Fruit fly (Drosophila melanogaster) whole organism, embryonic: ENCODE data around the gene UQCR-14.
A peak's percentile ranks its signal among the peaks of the same experiment; 100 is the strongest.

Source experiments
- BEAF-32 ChIP-seq: fragments of 200-800 bp; sonication (Bioruptor generic); optimal IDR thresholded peaks from 3 replicates; lab custom pipeline; 2017; ENCODE audit warnings: missing biosample characterization, missing genetic modification characterization, mild to moderate bottlenecking, moderate library complexity, missing genetic modification reagents
- Bteb2 ChIP-seq: fragments of 200-800 bp; sonication (Bioruptor generic); optimal IDR thresholded peaks from 2 replicates; lab custom pipeline; 2016; ENCODE audit warnings: missing biosample characterization, missing genetic modification characterization
- C15 ChIP-seq: fragments of 200-800 bp; sonication (Bioruptor generic); IDR thresholded peaks from 3 replicates; pipeline ENCODE4 v1.3.6; 2022; ENCODE audit warnings: missing biosample characterization, missing genetic modification characterization
- CG10274 ChIP-seq: fragments of 200-800 bp; sonication (Bioruptor generic); optimal IDR thresholded peaks from 3 replicates; lab custom pipeline; 2017; ENCODE audit warnings: missing biosample characterization, mild to moderate bottlenecking, missing genetic modification characterization
- CG10321 ChIP-seq: fragments of 200-800 bp; sonication (Bioruptor generic); IDR thresholded peaks from 2 replicates; pipeline ENCODE4 v1.3.6; 2022; ENCODE audit warnings: missing biosample characterization, missing genetic modification characterization
- CG10654 ChIP-seq: fragments of 200-800 bp; sonication (Bioruptor generic); optimal IDR thresholded peaks from 2 replicates; lab custom pipeline; 2016; ENCODE audit warnings: missing biosample characterization, missing genetic modification characterization
- CG11695 ChIP-seq: fragments of 200-800 bp; sonication (Bioruptor generic); IDR thresholded peaks from 3 replicates; pipeline ENCODE4 v1.3.6; 2022; ENCODE audit warnings: missing biosample characterization, missing genetic modification characterization
- CG1233 ChIP-seq: fragments of 200-800 bp; sonication (Bioruptor generic); optimal IDR thresholded peaks from 4 replicates; lab custom pipeline; 2018; ENCODE audit warnings: missing biosample characterization, mild to moderate bottlenecking, missing genetic modification characterization
- CG14667 ChIP-seq: fragments of 200-800 bp; sonication (Bioruptor generic); IDR thresholded peaks from 2 replicates; pipeline ENCODE4 v1.3.6; 2022; ENCODE audit warnings: missing biosample characterization, missing genetic modification characterization
- CG14965 ChIP-seq: fragments of 200-800 bp; sonication (Bioruptor generic); optimal IDR thresholded peaks from 2 replicates; lab custom pipeline; 2016; ENCODE audit warnings: missing biosample characterization, missing genetic modification characterization, borderline replicate concordance
- CG16779 ChIP-seq: fragments of 200-800 bp; sonication (Bioruptor generic); IDR thresholded peaks from 2 replicates; pipeline ENCODE4 v1.3.6; 2022; ENCODE audit warnings: missing biosample characterization, missing genetic modification characterization
- CG18011 ChIP-seq: fragments of 200-800 bp; sonication (Bioruptor generic); optimal IDR thresholded peaks from 2 replicates; lab custom pipeline; 2017; ENCODE audit warnings: missing biosample characterization, missing genetic modification characterization, mild to moderate bottlenecking, moderate library complexity, missing genotype
- CG18619 ChIP-seq: fragments of 200-800 bp; sonication (Bioruptor generic); optimal IDR thresholded peaks from 3 replicates; lab custom pipeline; 2017; ENCODE audit warnings: missing biosample characterization, mild to moderate bottlenecking, missing genetic modification characterization
- CG2116 ChIP-seq: fragments of 200-800 bp; sonication (Bioruptor generic); optimal IDR thresholded peaks from 3 replicates; lab custom pipeline; 2018; ENCODE audit warnings: missing biosample characterization, mild to moderate bottlenecking, missing genetic modification characterization
- CG30403 ChIP-seq: fragments of 200-800 bp; sonication (Bioruptor generic); optimal IDR thresholded peaks from 3 replicates; lab custom pipeline; 2016; ENCODE audit warnings: missing biosample characterization, missing genetic modification characterization
- CG4854 ChIP-seq: fragments of 200-800 bp; sonication (Bioruptor generic); optimal IDR thresholded peaks from 2 replicates; lab custom pipeline; 2016; ENCODE audit warnings: missing biosample characterization, missing genetic modification characterization, inconsistent platforms
- CG5180 ChIP-seq: fragments of 200-800 bp; sonication (Bioruptor generic); optimal IDR thresholded peaks from 3 replicates; lab custom pipeline; 2017; ENCODE audit warnings: missing biosample characterization, missing genetic modification characterization, mild to moderate bottlenecking, moderate library complexity, missing genetic modification reagents
- CG7786 ChIP-seq: fragments of 200-800 bp; sonication (Bioruptor generic); optimal IDR thresholded peaks from 2 replicates; lab custom pipeline; 2016; ENCODE audit warnings: missing biosample characterization, missing genetic modification characterization
- Chrac-16 ChIP-seq: fragments of 200-800 bp; sonication (Bioruptor generic); optimal IDR thresholded peaks from 3 replicates; lab custom pipeline; 2016; ENCODE audit warnings: missing biosample characterization, missing genetic modification characterization
- CkIIα-i1 ChIP-seq: fragments of 200-800 bp; sonication (Bioruptor generic); IDR thresholded peaks from 2 replicates; pipeline ENCODE4 v1.3.6; 2022; ENCODE audit warnings: missing biosample characterization, missing genetic modification characterization
- Hand ChIP-seq: fragments of 200-800 bp; sonication (Bioruptor generic); optimal IDR thresholded peaks from 2 replicates; lab custom pipeline; 2017; ENCODE audit warnings: mild to moderate bottlenecking, missing biosample characterization, missing genetic modification reagents, missing genetic modification characterization
- Lim3 ChIP-seq: fragments of 200-800 bp; sonication (Bioruptor generic); IDR thresholded peaks from 2 replicates; pipeline ENCODE4 v1.3.6; 2022; ENCODE audit warnings: missing biosample characterization, missing genetic modification characterization
- Lpt ChIP-seq: fragments of >200 bp; optimal IDR thresholded peaks from 2 replicates; lab custom pipeline; 2018; ENCODE audit warnings: missing biosample characterization, missing genetic modification characterization
- MTF-1 ChIP-seq: fragments of 200-800 bp; sonication (Bioruptor generic); optimal IDR thresholded peaks from 2 replicates; lab custom pipeline; 2018; ENCODE audit warnings: missing biosample characterization, mild to moderate bottlenecking, missing genetic modification characterization, borderline replicate concordance
- Mrtf ChIP-seq: fragments of 200-800 bp; sonication (Bioruptor generic); IDR thresholded peaks from 3 replicates; pipeline ENCODE4 v1.3.6; 2022; ENCODE audit warnings: missing biosample characterization, missing genetic modification characterization
- Sox102F ChIP-seq: fragments of 200-800 bp; sonication (Bioruptor generic); optimal IDR thresholded peaks from 2 replicates; lab custom pipeline; 2018; ENCODE audit warnings: missing biosample characterization, mild to moderate bottlenecking, missing genetic modification characterization, moderate library complexity
- Xrp1 ChIP-seq: fragments of 200-800 bp; sonication (Bioruptor generic); IDR thresholded peaks from 2 replicates; pipeline ENCODE4 v1.3.6; 2022; ENCODE audit warnings: missing biosample characterization, missing genetic modification characterization
- ab ChIP-seq: fragments of 200-800 bp; sonication (Bioruptor generic); optimal IDR thresholded peaks from 2 replicates; lab custom pipeline; 2016; ENCODE audit warnings: missing biosample characterization, missing genetic modification characterization
- amos ChIP-seq: fragments of 200-800 bp; sonication (Bioruptor generic); IDR thresholded peaks from 2 replicates; pipeline ENCODE4 v1.3.6; 2022; ENCODE audit warnings: missing biosample characterization, missing genetic modification characterization; ENCODE audit not compliant: partially characterized antibody
- bbx ChIP-seq: fragments of 200-800 bp; sonication (Bioruptor generic); IDR thresholded peaks from 2 replicates; pipeline ENCODE4 v1.3.6; 2022; ENCODE audit warnings: missing biosample characterization, missing genetic modification characterization; ENCODE audit not compliant: partially characterized antibody
- dati ChIP-seq: fragments of 200-800 bp; sonication (Bioruptor generic); IDR thresholded peaks from 2 replicates; pipeline ENCODE4 v1.3.6; 2022; ENCODE audit warnings: missing biosample characterization, missing genetic modification characterization
- fd102C ChIP-seq: fragments of 200-800 bp; sonication (Bioruptor generic); optimal IDR thresholded peaks from 2 replicates; lab custom pipeline; 2018; ENCODE audit warnings: missing biosample characterization, mild to moderate bottlenecking, missing genetic modification characterization, moderate library complexity
- grn ChIP-seq: fragments of 200-800 bp; sonication (Bioruptor generic); optimal IDR thresholded peaks from 3 replicates; lab custom pipeline; 2017; ENCODE audit warnings: missing biosample characterization, missing genetic modification characterization
- gsb ChIP-seq: fragments of 200-800 bp; sonication (Bioruptor generic); IDR thresholded peaks from 2 replicates; pipeline ENCODE4 v1.3.6; 2022; ENCODE audit warnings: missing biosample characterization, missing genetic modification characterization
- h ChIP-seq: fragments of >200 bp; optimal IDR thresholded peaks from 2 replicates; lab custom pipeline; 2017
- hkb ChIP-seq, 2 experiments: fragments of 200-800 bp in 1 of 2; fragments of >200 bp in 1 of 2; sonication (Bioruptor generic) in 1 of 2; IDR thresholded peaks in 1 of 2; optimal IDR thresholded peaks in 1 of 2; 2 replicates each; pipeline versions ENCODE4 v1.3.6 to Lab custom; 2017 to 2022; ENCODE audit warnings: missing biosample characterization in 1 of 2, missing genetic modification characterization in 1 of 2
- knrl ChIP-seq: fragments of 200-800 bp; sonication (Bioruptor generic); IDR thresholded peaks from 3 replicates; pipeline ENCODE4 v1.3.6; 2022; ENCODE audit warnings: missing biosample characterization, missing genetic modification characterization; ENCODE audit not compliant: partially characterized antibody
- lbe ChIP-seq: fragments of 200-800 bp; sonication (Bioruptor generic); optimal IDR thresholded peaks from 2 replicates; lab custom pipeline; 2016; ENCODE audit warnings: missing biosample characterization, mild to moderate bottlenecking, missing genetic modification characterization
- nom ChIP-seq: fragments of 200-800 bp; sonication (Bioruptor generic); optimal IDR thresholded peaks from 2 replicates; lab custom pipeline; 2017; ENCODE audit warnings: missing biosample characterization, missing genetic modification characterization, mild to moderate bottlenecking, moderate library complexity, missing genetic modification reagents
- pho ChIP-seq: fragments of 200-800 bp; sonication (Bioruptor generic); optimal IDR thresholded peaks from 2 replicates; lab custom pipeline; 2016; ENCODE audit warnings: missing biosample characterization, missing genetic modification characterization
- psq ChIP-seq: fragments of 200-800 bp; sonication (Bioruptor generic); optimal IDR thresholded peaks from 2 replicates; lab custom pipeline; 2017; ENCODE audit warnings: missing biosample characterization, missing genetic modification characterization
- ranshi ChIP-seq: fragments of 200-800 bp; sonication (Bioruptor generic); IDR thresholded peaks from 2 replicates; pipeline ENCODE4 v1.3.6; 2022; ENCODE audit warnings: missing biosample characterization, missing genetic modification characterization
- ro ChIP-seq: fragments of 200-800 bp; sonication (Bioruptor generic); IDR thresholded peaks from 2 replicates; pipeline ENCODE4 v1.3.6; 2022; ENCODE audit warnings: missing biosample characterization, missing genetic modification characterization
- seq ChIP-seq: fragments of 200-800 bp; sonication (Bioruptor generic); IDR thresholded peaks from 2 replicates; pipeline ENCODE4 v1.3.6; 2022; ENCODE audit warnings: missing biosample characterization, missing genetic modification characterization
- tio ChIP-seq: fragments of 200-800 bp; sonication (Bioruptor generic); optimal IDR thresholded peaks from 2 replicates; lab custom pipeline; 2017; ENCODE audit warnings: missing biosample characterization, missing genetic modification characterization, inconsistent platforms
- tll ChIP-seq, 2 experiments: fragments of 200-800 bp in 1 of 2; fragments of >200 bp in 1 of 2; sonication (Bioruptor generic) in 1 of 2; optimal IDR thresholded peaks; 2 replicates each; lab custom pipeline; 2017 to 2019; ENCODE audit warnings: missing biosample characterization in 2 of 2, missing genetic modification characterization in 2 of 2, mild to moderate bottlenecking in 1 of 2, moderate library complexity in 1 of 2
- toy ChIP-seq: fragments of 200-800 bp; sonication (Bioruptor generic); IDR thresholded peaks from 2 replicates; pipeline ENCODE4 v1.3.6; 2022; ENCODE audit warnings: missing biosample characterization, missing genetic modification characterization
- ttk ChIP-seq: fragments of 200-800 bp; sonication (Bioruptor generic); IDR thresholded peaks from 2 replicates; pipeline ENCODE4 v2.1.2; 2022; ENCODE audit warnings: missing biosample characterization, missing genetic modification characterization
- usp ChIP-seq: fragments of >200 bp; optimal IDR thresholded peaks from 2 replicates; lab custom pipeline; 2017; ENCODE audit warnings: missing biosample characterization, missing genetic modification characterization

UQCR-14 gene

dm6 chrX:16332615-16333288 lies 46.7 kb downstream of the UQCR-14 start (continued):
- TF ChIP-seq ab (GFP tag; lab: Kevin White, UChicago), result peak; percentile 85
- TF ChIP-seq CG16779 (GFP tag; lab: Robert Waterston, UW), result 0 out of 2 replicates have a peak, but pooled peaks have one; percentile 45
- TF ChIP-seq CG14667 (GFP tag; lab: Robert Waterston, UW), result peak; percentile 85
- peak; percentile 89 for TF ChIP-seq CG10274 (GFP tag; lab: Kevin White, UChicago)
- peak; percentile 93 for TF ChIP-seq seq (GFP tag; lab: Robert Waterston, UW)
- TF ChIP-seq fd102C (GFP tag; lab: Kevin White, UChicago), result peak; percentile 65
- peak; percentile 91 for TF ChIP-seq Chrac-16 (GFP tag; lab: Kevin White, UChicago)
- peak; percentile 86 for TF ChIP-seq CG18011 (GFP tag; lab: Kevin White, UChicago)
- TF ChIP-seq ro (GFP tag; lab: Robert Waterston, UW), result peak; percentile 82
- TF ChIP-seq CkIIα-i1 (GFP tag; lab: Robert Waterston, UW), result no peak
- TF ChIP-seq Xrp1 (GFP tag; lab: Robert Waterston, UW), result peak; percentile 94
- peak; percentile 67; the same call in 1 of the 3 replicates for TF ChIP-seq C15 (GFP tag; lab: Robert Waterston, UW)
- TF ChIP-seq BEAF-32 (GFP tag; lab: Kevin White, UChicago), result peak; percentile 25
- TF ChIP-seq bbx (GFP tag; lab: Robert Waterston, UW), result no peak
- TF ChIP-seq Mrtf (GFP tag; lab: Robert Waterston, UW), result peak; percentile 90
- peak; percentile 96 for TF ChIP-seq CG30403 (GFP tag; lab: Kevin White, UChicago)
- no peak for TF ChIP-seq hkb (optimal IDR thresholded peaks at IDR 0.05; lab: Kevin White, UChicago)
- TF ChIP-seq hkb (GFP tag; IDR thresholded peaks at IDR 0.05; lab: Robert Waterston, UW), result peak; percentile 94
- peak; percentile 86 for TF ChIP-seq ranshi (GFP tag; lab: Robert Waterston, UW)
- TF ChIP-seq CG1233 (GFP tag; lab: Kevin White, UChicago), result peak; percentile 97
- TF ChIP-seq lbe (GFP tag; lab: Kevin White, UChicago), result peak; percentile 89
- peak in 1 of 2 experiments; percentile 48 for TF ChIP-seq tll (GFP tag; optimal IDR thresholded peaks at IDR 0.05; lab: Kevin White, UChicago)
- peak; percentile 80 for TF ChIP-seq toy
- peak; percentile 95 for TF ChIP-seq Sox102F (GFP tag; lab: Kevin White, UChicago)
- peak; percentile 71 for TF ChIP-seq CG14965 (GFP tag; lab: Kevin White, UChicago)
- TF ChIP-seq CG2116, result peak; percentile 77
- no peak for TF ChIP-seq knrl (GFP tag; lab: Robert Waterston, UW)
- peak; percentile 90 for TF ChIP-seq ttk (GFP tag; lab: Robert Waterston, UW)
- no peak for TF ChIP-seq h (lab: Kevin White, UChicago)
- TF ChIP-seq grn (GFP tag; lab: Kevin White, UChicago), result peak; percentile 91
- TF ChIP-seq usp (GFP tag; lab: Kevin White, UChicago), result no peak
- TF ChIP-seq psq, result peak; percentile 76
- peak; percentile 97 for TF ChIP-seq CG18619 (GFP tag; lab: Kevin White, UChicago)
- peak; percentile 96 for TF ChIP-seq Hand
- peak; percentile 97 for TF ChIP-seq CG11695 (GFP tag; lab: Robert Waterston, UW)
- TF ChIP-seq CG10654 (GFP tag; lab: Kevin White, UChicago), result peak; percentile 94
- no peak for TF ChIP-seq Lpt (GFP tag; lab: Kevin White, UChicago)
- peak; percentile 95 for TF ChIP-seq tio (GFP tag; lab: Kevin White, UChicago)
- TF ChIP-seq Bteb2, result peak; percentile 90
- peak; percentile 80 for TF ChIP-seq Lim3 (GFP tag; lab: Robert Waterston, UW)
- TF ChIP-seq amos (GFP tag; lab: Robert Waterston, UW), result no peak
- peak; percentile 96 for TF ChIP-seq CG7786
- 0 out of 2 replicates have a peak, but pooled peaks have one; percentile 37 for TF ChIP-seq dati (GFP tag; lab: Robert Waterston, UW)
- TF ChIP-seq CG5180 (GFP tag; lab: Kevin White, UChicago), result peak; percentile 91
- TF ChIP-seq nom (GFP tag; lab: Kevin White, UChicago), result peak; percentile 91
- peak; percentile 93 for TF ChIP-seq CG4854 (GFP tag; lab: Kevin White, UChicago)
- TF ChIP-seq CG10321 (GFP tag; lab: Robert Waterston, UW), result peak; percentile 64
- peak; percentile 94 for TF ChIP-seq pho (GFP tag; lab: Kevin White, UChicago)
- TF ChIP-seq gsb (GFP tag; lab: Robert Waterston, UW), result peak; percentile 81; the same call in 1 of the 2 replicates
- TF ChIP-seq MTF-1, result peak; percentile 77
